Worm (Caenorhabditis elegans) whole organism, L4 larva: ENCODE measurements around the gene aakg-2.
A peak's percentile ranks its signal among the peaks of the same experiment; 100 is the strongest.

Experiments
- T20F7.1 ChIP-seq: fragments of 200-800 bp; sonication (Bioruptor generic); optimal IDR thresholded peaks from 2 replicates; lab custom pipeline; 2018; ENCODE audit warnings: mild to moderate bottlenecking, missing genetic modification characterization, missing compliant biosample characterization
- T26A8.4 ChIP-seq: fragments of 200-800 bp; sonication (Bioruptor generic); IDR thresholded peaks from 2 replicates; pipeline ENCODE4 v1.3.6; 2022; ENCODE audit warnings: missing genetic modification characterization, missing compliant biosample characterization
- Y48G9A.11 ChIP-seq: fragments of 200-800 bp; sonication (Bioruptor generic); IDR thresholded peaks from 2 replicates; pipeline ENCODE4 v1.3.6; 2022; ENCODE audit warnings: missing genetic modification reagents, missing genetic modification characterization, missing compliant biosample characterization
- aha-1 ChIP-seq: fragments of 150-350 bp; peaks from one replicate; lab custom pipeline; 2014; ENCODE audit warnings: missing biosample characterization, missing genetic modification characterization
- aly-2 ChIP-seq: sonication (generic microtip); optimal IDR thresholded peaks from 2 replicates; lab custom pipeline; 2018; ENCODE audit warnings: missing biosample characterization, missing genetic modification characterization
- ama-1 ChIP-seq: fragments of 150-350 bp; optimal IDR thresholded peaks from 2 replicates; lab custom pipeline; 2014; ENCODE audit warnings: inconsistent platforms, mixed read lengths
- attf-4 ChIP-seq: sonication (generic microtip); optimal IDR thresholded peaks from 3 replicates; lab custom pipeline; 2017; ENCODE audit warnings: missing biosample characterization, missing genetic modification characterization
- ceh-28 ChIP-seq: fragments of 150-350 bp; optimal IDR thresholded peaks from 2 replicates; lab custom pipeline; 2014; ENCODE audit warnings: missing biosample characterization, missing genetic modification reagents, missing genetic modification characterization
- ceh-32 ChIP-seq: sonication (generic microtip); optimal IDR thresholded peaks from 2 replicates; lab custom pipeline; 2016; ENCODE audit warnings: mild to moderate bottlenecking, missing genetic modification characterization, missing compliant biosample characterization; ENCODE audit not compliant: poor library complexity
- ctbp-1 ChIP-seq: fragments of 200-800 bp; sonication (Bioruptor generic); IDR thresholded peaks from 2 replicates; pipeline ENCODE4 v1.3.6; 2022; ENCODE audit warnings: missing genetic modification reagents, missing genetic modification characterization, missing compliant biosample characterization
- daf-16 ChIP-seq, 3 experiments: sonication (generic microtip); optimal IDR thresholded peaks; 2 replicates each; lab custom pipeline; 2016 to 2017; ENCODE audit warnings: missing genetic modification characterization in 3 of 3, missing genetic modification reagents in 3 of 3, mild to moderate bottlenecking in 2 of 3, missing compliant biosample characterization in 2 of 3, missing biosample characterization in 1 of 3, moderate library complexity in 1 of 3
- dmd-6 ChIP-seq: fragments of 200-800 bp; sonication (Bioruptor generic); IDR thresholded peaks from 2 replicates; pipeline ENCODE4 v1.3.6; 2022; ENCODE audit warnings: missing genetic modification reagents, missing genetic modification characterization, missing compliant biosample characterization
- dmd-9 ChIP-seq: fragments of 200-800 bp; sonication (Bioruptor generic); IDR thresholded peaks from 2 replicates; pipeline ENCODE4 v1.3.6; 2022; ENCODE audit warnings: missing genetic modification reagents, missing genetic modification characterization, missing compliant biosample characterization
- duxl-1 ChIP-seq: sonication (generic microtip); optimal IDR thresholded peaks from 2 replicates; lab custom pipeline; 2016; ENCODE audit warnings: mild to moderate bottlenecking, missing genetic modification characterization, moderate library complexity, missing compliant biosample characterization; ENCODE audit not compliant: poor library complexity
- dve-1 ChIP-seq: sonication (generic microtip); optimal IDR thresholded peaks from 2 replicates; lab custom pipeline; 2017; ENCODE audit warnings: antibody characterized with exemption, mild to moderate bottlenecking, missing genetic modification characterization, missing compliant biosample characterization; ENCODE audit not compliant: insufficient read depth
- egl-27 ChIP-seq: sonication (generic microtip); optimal IDR thresholded peaks from 3 replicates; lab custom pipeline; 2017; ENCODE audit warnings: missing biosample characterization, missing genetic modification reagents, missing genetic modification characterization
- egl-43 ChIP-seq: fragments of 200-800 bp; sonication (Bioruptor generic); IDR thresholded peaks from 2 replicates; pipeline ENCODE4 v1.3.6; 2022; ENCODE audit warnings: missing genetic modification reagents, missing genetic modification characterization, missing compliant biosample characterization
- fkh-10 ChIP-seq: fragments of 150-350 bp; optimal IDR thresholded peaks from 2 replicates; lab custom pipeline; 2014; ENCODE audit warnings: missing biosample characterization, missing genetic modification reagents, missing genetic modification characterization
- gei-8 ChIP-seq: fragments of 200-800 bp; sonication (Bioruptor generic); optimal IDR thresholded peaks from 2 replicates; lab custom pipeline; 2018; ENCODE audit warnings: mild to moderate bottlenecking, missing genetic modification characterization, missing compliant biosample characterization
- hlh-11 ChIP-seq: fragments of 200-800 bp; sonication (Bioruptor generic); optimal IDR thresholded peaks from 2 replicates; lab custom pipeline; 2018; ENCODE audit warnings: mild to moderate bottlenecking, missing genetic modification characterization, missing compliant biosample characterization
- hmg-1.1 ChIP-seq: fragments of 200-800 bp; sonication (Bioruptor generic); IDR thresholded peaks from 2 replicates; pipeline ENCODE4 v1.3.6; 2022; ENCODE audit warnings: missing genetic modification reagents, missing genetic modification characterization, missing compliant biosample characterization
- jun-1 ChIP-seq: fragments of 150-350 bp; optimal IDR thresholded peaks from 2 replicates; lab custom pipeline; 2014; ENCODE audit warnings: missing biosample characterization, missing genetic modification reagents, missing genetic modification characterization
- lin-39 ChIP-seq: fragments of 150-350 bp; optimal IDR thresholded peaks from 2 replicates; lab custom pipeline; 2014; ENCODE audit warnings: missing biosample characterization, missing genetic modification reagents, missing genetic modification characterization
- lir-3 ChIP-seq: sonication (generic microtip); optimal IDR thresholded peaks from 2 replicates; lab custom pipeline; 2016; ENCODE audit warnings: mild to moderate bottlenecking, missing genetic modification characterization, missing compliant biosample characterization
- lsy-2 ChIP-seq, 2 experiments: fragments of 150-350 bp in 1 of 2; sonication (generic microtip) in 1 of 2; optimal IDR thresholded peaks; 2 replicates each; lab custom pipeline; 2014 to 2017; ENCODE audit warnings: missing biosample characterization in 2 of 2, missing genetic modification characterization in 2 of 2
- madf-9 ChIP-seq: fragments of 200-800 bp; sonication (Bioruptor generic); conservative IDR thresholded peaks from 2 replicates; pipeline ENCODE4 v1.3.6; 2022; ENCODE audit warnings: missing genetic modification reagents, missing genetic modification characterization, missing compliant biosample characterization
- mep-1 ChIP-seq: fragments of 150-350 bp; sonication (generic microtip); optimal IDR thresholded peaks from 3 replicates; lab custom pipeline; 2014; ENCODE audit warnings: missing biosample characterization, missing genetic modification characterization
- mes-2 ChIP-seq: sonication (generic microtip); optimal IDR thresholded peaks from 2 replicates; lab custom pipeline; 2016; ENCODE audit warnings: missing genotype, mild to moderate bottlenecking, missing genetic modification characterization, missing compliant biosample characterization; ENCODE audit not compliant: poor library complexity, severe bottlenecking
- mxl-2 ChIP-seq: fragments of 200-800 bp; sonication (Bioruptor generic); conservative IDR thresholded peaks from 2 replicates; pipeline ENCODE4 v1.3.6; 2022; ENCODE audit warnings: missing genetic modification reagents, missing genetic modification characterization, missing compliant biosample characterization
- mxl-3 ChIP-seq: fragments of 200-800 bp; sonication (Bioruptor generic); optimal IDR thresholded peaks from 2 replicates; lab custom pipeline; 2018; ENCODE audit warnings: mild to moderate bottlenecking, missing genetic modification characterization, missing compliant biosample characterization
- nhr-237 ChIP-seq: sonication (generic microtip); optimal IDR thresholded peaks from 2 replicates; lab custom pipeline; 2017; ENCODE audit warnings: missing biosample characterization, missing genetic modification characterization
- nhr-25 ChIP-seq: sonication (generic microtip); optimal IDR thresholded peaks from 2 replicates; lab custom pipeline; 2017; ENCODE audit warnings: missing genetic modification characterization, mild to moderate bottlenecking, missing compliant biosample characterization, antibody characterized with exemption, moderate library complexity, borderline replicate concordance; ENCODE audit not compliant: insufficient read depth
- nhr-48 ChIP-seq: sonication (generic microtip); optimal IDR thresholded peaks from 2 replicates; lab custom pipeline; 2016; ENCODE audit warnings: mild to moderate bottlenecking, missing genetic modification characterization, missing compliant biosample characterization
- pqm-1 ChIP-seq: sonication (generic microtip); optimal IDR thresholded peaks from 2 replicates; lab custom pipeline; 2017; ENCODE audit warnings: missing biosample characterization, missing genetic modification characterization
- rbr-2 ChIP-seq: sonication (generic microtip); optimal IDR thresholded peaks from 2 replicates; lab custom pipeline; 2016; ENCODE audit warnings: missing genotype, missing genetic modification characterization, missing compliant biosample characterization
- set-16 ChIP-seq: fragments of 200-800 bp; sonication (Bioruptor generic); IDR thresholded peaks from 2 replicates; pipeline ENCODE4 v1.3.6; 2022; ENCODE audit warnings: missing genetic modification reagents, missing genetic modification characterization, missing compliant biosample characterization
- skn-1 ChIP-seq: fragments of 150-350 bp; optimal IDR thresholded peaks from 2 replicates; lab custom pipeline; 2014; ENCODE audit warnings: missing biosample characterization, missing genetic modification characterization
- snpc-1.2 ChIP-seq: fragments of 200-800 bp; sonication (Bioruptor generic); IDR thresholded peaks from 2 replicates; pipeline ENCODE4 v1.3.6; 2022; ENCODE audit warnings: missing genetic modification reagents, missing genetic modification characterization, missing compliant biosample characterization
- spr-3 ChIP-seq: fragments of 200-800 bp; sonication (Bioruptor generic); optimal IDR thresholded peaks from 2 replicates; lab custom pipeline; 2018; ENCODE audit warnings: mild to moderate bottlenecking, missing genetic modification characterization, missing compliant biosample characterization
- tra-1 ChIP-seq: fragments of 200-800 bp; sonication (Bioruptor generic); IDR thresholded peaks from 2 replicates; pipeline ENCODE4 v1.3.6; 2022; ENCODE audit warnings: missing genetic modification reagents, missing genetic modification characterization, missing compliant biosample characterization
- unc-62 ChIP-seq, 3 experiments: fragments of 150-350 bp in 1 of 3; sonication (generic microtip); optimal IDR thresholded peaks in 2 of 3; peaks in 1 of 3; 1 replicate in 1 of 3; 2 replicates in 2 of 3; lab custom pipeline; 2014 to 2017; ENCODE audit warnings: missing biosample characterization in 3 of 3, missing genetic modification characterization in 3 of 3, missing genetic modification reagents in 3 of 3, missing genotype in 1 of 3
- zfp-2 ChIP-seq: sonication (generic microtip); optimal IDR thresholded peaks from 2 replicates; lab custom pipeline; 2016; ENCODE audit warnings: mild to moderate bottlenecking, missing genetic modification characterization, missing compliant biosample characterization
- zip-2 ChIP-seq: fragments of 150-350 bp; optimal IDR thresholded peaks from 2 replicates; lab custom pipeline; 2014; ENCODE audit warnings: missing biosample characterization, missing genetic modification characterization
- ztf-11 ChIP-seq: fragments of 150-350 bp; optimal IDR thresholded peaks from 2 replicates; lab custom pipeline; 2014; ENCODE audit warnings: missing biosample characterization, missing genetic modification characterization
- ztf-7 ChIP-seq: fragments of 150-350 bp; optimal IDR thresholded peaks from 2 replicates; lab custom pipeline; 2014; ENCODE audit warnings: missing biosample characterization, missing genetic modification characterization

Gene aakg-2

DNA sequence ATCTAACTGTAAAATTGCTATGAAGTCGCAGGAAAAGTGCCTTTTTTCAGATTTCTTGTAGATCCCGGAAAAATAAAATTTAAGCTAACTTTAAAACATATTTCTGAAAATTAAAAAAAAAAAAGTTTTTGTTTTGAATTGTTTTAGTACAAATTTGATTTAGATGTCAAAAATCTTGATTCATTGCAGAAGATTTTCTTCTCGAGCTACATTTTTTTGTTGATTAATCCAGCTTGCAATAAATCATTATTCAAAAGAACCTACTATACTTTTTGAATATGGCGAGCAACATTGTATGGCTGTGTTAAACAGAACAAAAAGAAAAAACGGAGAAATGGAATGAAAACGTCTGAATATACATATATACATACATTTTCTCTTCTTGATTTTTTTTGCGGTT, 3.2 kb downstream of the aakg-2 start:
- TF ChIP-seq dve-1 (tag; lab: Kevin White, UChicago) (no peak), hmg-1.1 (no peak), aha-1 (peak; percentile 94), lin-39 (tag; lab: Kevin White, UChicago) (no peak), T26A8.4 (no peak), snpc-1.2 (GFP tag; lab: Robert Waterston, UW) (no peak)

- no peak for TF ChIP-seq mxl-3 (GFP tag; lab: Kevin White, UChicago)
- peak; percentile 72 for TF ChIP-seq pqm-1 (tag; lab: Kevin White, UChicago)
- TF ChIP-seq daf-16 (GFP tag; optimal IDR thresholded peaks at IDR 0.05; lab: Kevin White, UChicago) = no peak
- TF ChIP-seq daf-16 (tag; optimal IDR thresholded peaks at IDR 0.05; lab: Kevin White, UChicago) = peak; percentile 36
- TF ChIP-seq ceh-28 (tag; lab: Kevin White, UChicago) = no peak
- TF ChIP-seq set-16 = no peak
- no peak for TF ChIP-seq lin-39 (tag; lab: Kevin White, UChicago)
- no peak for TF ChIP-seq dmd-9 (GFP tag; lab: Robert Waterston, UW)
- no peak for TF ChIP-seq nhr-237
- TF ChIP-seq hlh-11 (tag; lab: Kevin White, UChicago) = peak; percentile 15
- TF ChIP-seq dmd-6 (GFP tag; lab: Robert Waterston, UW) = peak; percentile 17; the same call in 1 of the 2 replicates
- no peak for TF ChIP-seq egl-43 (GFP tag; lab: Robert Waterston, UW)
- TF ChIP-seq mep-1 (tag; lab: Kevin White, UChicago) = no peak
- no peak for TF ChIP-seq nhr-48 (tag; lab: Kevin White, UChicago)
- no peak for TF ChIP-seq attf-4 (tag; lab: Kevin White, UChicago)
- TF ChIP-seq zip-2 = no peak
- TF ChIP-seq mes-2 (tag; lab: Kevin White, UChicago) = no peak
- no peak for TF ChIP-seq ztf-7
- no peak for TF ChIP-seq madf-9 (GFP tag; lab: Robert Waterston, UW)
- no peak for TF ChIP-seq spr-3
- TF ChIP-seq, all 104 proteins: peak for 4
These were observed 3.8 kb downstream of the aakg-2 start for ce11 chrX:16865016-16865415.

ce11 chrX:16863320-16863719, 5.5 kb downstream of the aakg-2 start:
- no peak for TF ChIP-seq ztf-11 (tag; lab: Kevin White, UChicago)
- TF ChIP-seq unc-62 (GFP tag; optimal IDR thresholded peaks at IDR 0.05 in 1 of 2; lab: Kevin White, UChicago) = peak in 1 of 2 experiments; percentile 92
- TF ChIP-seq unc-62 (tag; optimal IDR thresholded peaks at IDR 0.05; lab: Kevin White, UChicago) = no peak

- TF ChIP-seq zfp-2 (tag; lab: Kevin White, UChicago) = no peak
- TF ChIP-seq ceh-32 (tag; lab: Kevin White, UChicago) = no peak
- TF ChIP-seq aly-2 (tag; lab: Kevin White, UChicago) = no peak
- no peak for TF ChIP-seq lir-3
- TF ChIP-seq lsy-2 (tag; optimal IDR thresholded peaks at IDR 0.05; lab: Kevin White, UChicago) = no peak
- TF ChIP-seq pqm-1 (tag; lab: Kevin White, UChicago) = peak; percentile 60
- no peak for TF ChIP-seq ctbp-1 (GFP tag; lab: Robert Waterston, UW)
- TF ChIP-seq ama-1 (lab: Kevin White, UChicago) = no peak
- TF ChIP-seq egl-43 (GFP tag; lab: Robert Waterston, UW) = no peak
- no peak for TF ChIP-seq nhr-25 (tag; lab: Kevin White, UChicago)
- TF ChIP-seq jun-1 (tag; lab: Kevin White, UChicago) = no peak
- TF ChIP-seq duxl-1 (tag; lab: Kevin White, UChicago) = no peak
- no peak for TF ChIP-seq fkh-10
- TF ChIP-seq egl-27 (tag; lab: Kevin White, UChicago) = no peak
- no peak for TF ChIP-seq Y48G9A.11 (GFP tag; lab: Robert Waterston, UW)
- no peak for TF ChIP-seq dmd-9 (GFP tag; lab: Robert Waterston, UW)
- no peak for TF ChIP-seq gei-8 (GFP tag; lab: Kevin White, UChicago)
- TF ChIP-seq T20F7.1 (GFP tag; lab: Kevin White, UChicago) = no peak
- no peak for TF ChIP-seq skn-1
- no peak for TF ChIP-seq attf-4 (tag; lab: Kevin White, UChicago)
- TF ChIP-seq T26A8.4 = no peak
- no peak for TF ChIP-seq ztf-7
- TF ChIP-seq tra-1 (GFP tag; lab: Robert Waterston, UW) = no peak
- no peak for TF ChIP-seq mxl-2 (GFP tag; lab: Robert Waterston, UW)
- TF ChIP-seq rbr-2 = no peak
- TF ChIP-seq hmg-1.1 = no peak
These were observed 8.8 kb downstream of the aakg-2 start, which contains the start of gene T20F7.3 for ce11 chrX:16859956-16860446. T20F7.3 (plus strand) TSS chrX:16860396.
